Fruit fly (Drosophila melanogaster) whole organism, embryonic: ENCODE data around the gene RpL32.

Experiments used
- CG13424 ChIP-seq: fragments of 200-800 bp; sonication (Bioruptor generic); optimal IDR thresholded peaks from 2 replicates; lab custom pipeline; 2019; ENCODE audit warnings: missing biosample characterization, mild to moderate bottlenecking, missing genetic modification characterization, moderate library complexity
- CG1792 ChIP-seq: fragments of 200-800 bp; sonication (Bioruptor generic); optimal IDR thresholded peaks from 2 replicates; lab custom pipeline; 2016; ENCODE audit warnings: missing biosample characterization, missing genetic modification characterization
- CG2875 ChIP-seq: fragments of 200-800 bp; sonication (Bioruptor generic); optimal IDR thresholded peaks from 2 replicates; lab custom pipeline; 2017; ENCODE audit warnings: missing biosample characterization, mild to moderate bottlenecking, missing genetic modification characterization, missing genetic modification reagents
- Myb ChIP-seq: fragments of 200-800 bp; sonication (Bioruptor generic); optimal IDR thresholded peaks from 2 replicates; lab custom pipeline; 2016; ENCODE audit warnings: missing biosample characterization, missing genetic modification characterization
- vvl ChIP-seq: fragments of 200-800 bp; sonication (Bioruptor generic); IDR thresholded peaks from 2 replicates; pipeline ENCODE4 v1.3.6; 2022; ENCODE audit warnings: missing biosample characterization, missing genetic modification characterization
- zen2 ChIP-seq: fragments of 200-800 bp; sonication (Bioruptor generic); IDR thresholded peaks from 3 replicates; pipeline ENCODE4 v1.3.6; 2022; ENCODE audit warnings: missing biosample characterization, missing genetic modification characterization; ENCODE audit not compliant: partially characterized antibody

dm6 chr3R:30051933-30052332 lies 6.0 kb upstream of the RpL32 start, which contains the start of gene CG15528:
- TF ChIP-seq Myb (GFP tag; lab: Kevin White, UChicago) (no peak), CG1792 (GFP tag; lab: Kevin White, UChicago) (no peak), zen2 (GFP tag; lab: Robert Waterston, UW) (no peak), CG2875 (GFP tag; lab: Kevin White, UChicago) (no peak), vvl (GFP tag; lab: Robert Waterston, UW) (no peak), CG13424 (no peak)
